Worm (Caenorhabditis elegans) whole organism, L2 larva: ENCODE results near the gene C34F11.8.

Experiments used
- R02D3.7 ChIP-seq: fragments of 150-350 bp; optimal IDR thresholded peaks from 2 replicates; lab custom pipeline; 2014; ENCODE audit warnings: missing biosample characterization, missing genetic modification characterization
- Y55F3AM.14 ChIP-seq: fragments of 200-800 bp; sonication (Bioruptor generic); optimal IDR thresholded peaks from 2 replicates; lab custom pipeline; 2018; ENCODE audit warnings: mild to moderate bottlenecking, missing genetic modification characterization, missing compliant biosample characterization
- alr-1 ChIP-seq: fragments of 150-350 bp; optimal IDR thresholded peaks from 2 replicates; lab custom pipeline; 2014; ENCODE audit warnings: missing biosample characterization, missing genetic modification characterization
- aly-2 ChIP-seq: fragments of 150-350 bp; optimal IDR thresholded peaks from 2 replicates; lab custom pipeline; 2014; ENCODE audit warnings: missing biosample characterization, missing genetic modification characterization
- ama-1 ChIP-seq: fragments of 150-350 bp; optimal IDR thresholded peaks from 2 replicates; lab custom pipeline; 2018; ENCODE audit warnings: inconsistent platforms
- ceh-82 ChIP-seq: fragments of 150-350 bp; optimal IDR thresholded peaks from 2 replicates; lab custom pipeline; 2014; ENCODE audit warnings: missing biosample characterization, missing genetic modification characterization
- crh-2 ChIP-seq: sonication (generic microtip); optimal IDR thresholded peaks from 2 replicates; lab custom pipeline; 2017; ENCODE audit warnings: missing biosample characterization, missing genetic modification characterization
- dmd-4 ChIP-seq: sonication (generic microtip); optimal IDR thresholded peaks from 2 replicates; lab custom pipeline; 2017; ENCODE audit warnings: missing biosample characterization, missing genetic modification characterization
- egl-27 ChIP-seq: sonication (generic microtip); optimal IDR thresholded peaks from 3 replicates; lab custom pipeline; 2017; ENCODE audit warnings: missing biosample characterization, missing genetic modification reagents, missing genetic modification characterization
- elt-3 ChIP-seq: sonication (generic microtip); optimal IDR thresholded peaks from 2 replicates; lab custom pipeline; 2017; ENCODE audit warnings: missing biosample characterization, missing genetic modification characterization
- fos-1 ChIP-seq: fragments of 150-350 bp; optimal IDR thresholded peaks from 2 replicates; lab custom pipeline; 2014; ENCODE audit warnings: missing biosample characterization, missing genetic modification characterization
- gmeb-1 ChIP-seq: fragments of 150-350 bp; optimal IDR thresholded peaks from 2 replicates; lab custom pipeline; 2014; ENCODE audit warnings: missing biosample characterization, missing genetic modification characterization
- lin-11 ChIP-seq: fragments of 150-350 bp; sonication (generic microtip); optimal IDR thresholded peaks from 2 replicates; lab custom pipeline; 2014; ENCODE audit warnings: missing biosample characterization, missing genetic modification characterization, inconsistent platforms, mixed read lengths
- lin-13 ChIP-seq: fragments of 150-350 bp; optimal IDR thresholded peaks from 2 replicates; lab custom pipeline; 2014; ENCODE audit warnings: missing biosample characterization, missing genetic modification reagents, missing genetic modification characterization
- mdl-1 ChIP-seq, 2 experiments: fragments of 150-350 bp in 1 of 2; sonication (generic microtip) in 1 of 2; optimal IDR thresholded peaks; 2 replicates each; lab custom pipeline; 2017; ENCODE audit warnings: missing biosample characterization in 2 of 2, missing genetic modification characterization in 2 of 2
- nhr-10 ChIP-seq: sonication (generic microtip); optimal IDR thresholded peaks from 2 replicates; lab custom pipeline; 2017; ENCODE audit warnings: missing biosample characterization, missing genetic modification characterization
- nhr-11 ChIP-seq: fragments of 150-350 bp; optimal IDR thresholded peaks from 2 replicates; lab custom pipeline; 2014; ENCODE audit warnings: missing biosample characterization, missing genetic modification characterization
- nhr-12 ChIP-seq: fragments of 150-350 bp; optimal IDR thresholded peaks from 2 replicates; lab custom pipeline; 2014; ENCODE audit warnings: missing biosample characterization, missing genetic modification characterization
- nhr-129 ChIP-seq: fragments of 150-350 bp; optimal IDR thresholded peaks from 2 replicates; lab custom pipeline; 2014; ENCODE audit warnings: missing biosample characterization, missing genetic modification characterization
- nhr-21 ChIP-seq: fragments of 150-350 bp; optimal IDR thresholded peaks from 2 replicates; lab custom pipeline; 2014; ENCODE audit warnings: missing biosample characterization, missing genetic modification characterization
- nhr-237 ChIP-seq: fragments of 150-350 bp; optimal IDR thresholded peaks from 2 replicates; lab custom pipeline; 2014; ENCODE audit warnings: missing biosample characterization, missing genetic modification characterization
- nhr-25 ChIP-seq: fragments of 150-350 bp; sonication (generic microtip); optimal IDR thresholded peaks from 3 replicates; lab custom pipeline; 2014; ENCODE audit warnings: missing biosample characterization, missing genetic modification characterization
- nhr-6 ChIP-seq: fragments of 150-350 bp; optimal IDR thresholded peaks from 2 replicates; lab custom pipeline; 2014; ENCODE audit warnings: missing biosample characterization, missing genetic modification characterization
- nhr-77 ChIP-seq: fragments of 150-350 bp; optimal IDR thresholded peaks from 2 replicates; lab custom pipeline; 2014; ENCODE audit warnings: missing biosample characterization, missing genetic modification characterization
- peb-1 ChIP-seq: fragments of 150-350 bp; optimal IDR thresholded peaks from 2 replicates; lab custom pipeline; 2014; ENCODE audit warnings: missing biosample characterization, missing genetic modification characterization
- sem-4 ChIP-seq: fragments of 150-350 bp; optimal IDR thresholded peaks from 2 replicates; lab custom pipeline; 2014; ENCODE audit warnings: missing biosample characterization, missing genetic modification reagents, missing genetic modification characterization
- sma-3 ChIP-seq: sonication (generic microtip); optimal IDR thresholded peaks from 2 replicates; lab custom pipeline; 2016; ENCODE audit warnings: missing genetic modification reagents, missing genetic modification characterization, missing compliant biosample characterization
- sma-9 ChIP-seq, 2 experiments: fragments of 150-350 bp in 1 of 2; sonication (generic microtip) in 1 of 2; optimal IDR thresholded peaks; 2 replicates each; lab custom pipeline; 2014 to 2016; ENCODE audit warnings: missing genetic modification characterization in 2 of 2, mild to moderate bottlenecking in 1 of 2, missing biosample characterization in 1 of 2, missing compliant biosample characterization in 1 of 2, missing genetic modification reagents in 1 of 2, moderate library complexity in 1 of 2
- unc-55 ChIP-seq: fragments of 150-350 bp; sonication (generic microtip); optimal IDR thresholded peaks from 3 replicates; lab custom pipeline; 2014; ENCODE audit warnings: missing biosample characterization, missing genetic modification reagents, missing genetic modification characterization
- unc-62 ChIP-seq: fragments of 150-350 bp; optimal IDR thresholded peaks from 2 replicates; lab custom pipeline; 2014; ENCODE audit warnings: missing biosample characterization, missing genetic modification reagents, missing genetic modification characterization
- ztf-1 ChIP-seq: fragments of 200-800 bp; sonication (Bioruptor generic); conservative IDR thresholded peaks from 2 replicates; pipeline ENCODE4 v1.3.6; 2022; ENCODE audit warnings: missing genetic modification characterization, missing compliant biosample characterization
- ztf-11 ChIP-seq: sonication (generic microtip); optimal IDR thresholded peaks from 2 replicates; lab custom pipeline; 2017; ENCODE audit warnings: missing biosample characterization, missing genetic modification characterization
- ztf-4 ChIP-seq: fragments of 150-350 bp; optimal IDR thresholded peaks from 2 replicates; lab custom pipeline; 2014; ENCODE audit warnings: missing biosample characterization, missing genetic modification characterization

The C34F11.8 gene

ce11 chrII:5210830-5211229, at the start of gene C34F11.8:
Gene C34F11.8 (minus strand): TSS chrII:5210964.
- TF ChIP-seq nhr-25 (tag; lab: Kevin White, UChicago) (peak; percentile 43), nhr-129 (tag; lab: Kevin White, UChicago) (no peak), nhr-12 (tag; lab: Kevin White, UChicago) (no peak), Y55F3AM.14 (GFP tag; lab: Kevin White, UChicago) (no peak), egl-27 (tag; lab: Kevin White, UChicago) (no peak), nhr-11 (no peak), sma-3 (GFP tag; lab: Kevin White, UChicago) (peak; percentile 1), nhr-6 (no peak), unc-62 (no peak), nhr-21 (no peak), nhr-77 (tag; lab: Kevin White, UChicago) (no peak)

ce11 chrII:5255435-5255834, 44.7 kb upstream of the C34F11.8 start, which contains the start of gene frpr-4:
Gene frpr-4 (minus strand): TSS chrII:5255535.
- TF ChIP-seq mdl-1 (tag; optimal IDR thresholded peaks at IDR 0.05; lab: Kevin White, UChicago) (no peak), alr-1 (tag; lab: Kevin White, UChicago) (no peak)
- TF ChIP-seq, all 48 proteins: peak for 0

ce11 chrII:5246791-5247361, 36.1 kb upstream of the C34F11.8 start, which contains the start of gene ptr-6:
Gene ptr-6 (minus strand): TSS chrII:5246837.
- TF ChIP-seq mdl-1 (tag; optimal IDR thresholded peaks at IDR 0.05; lab: Kevin White, UChicago) = no peak
- TF ChIP-seq aly-2 (tag; lab: Kevin White, UChicago) = no peak
- TF ChIP-seq sma-9 (GFP tag; optimal IDR thresholded peaks at IDR 0.05; lab: Kevin White, UChicago) = peak; percentile 66
- no peak for TF ChIP-seq sma-9 (tag; optimal IDR thresholded peaks at IDR 0.05; lab: Kevin White, UChicago)
- TF ChIP-seq crh-2 (tag; lab: Kevin White, UChicago) = peak; percentile 0
- TF ChIP-seq nhr-21 = peak; percentile 44
- TF ChIP-seq sma-3 (GFP tag; lab: Kevin White, UChicago) = peak; percentile 31
- TF ChIP-seq nhr-25 (tag; lab: Kevin White, UChicago) = peak; percentile 61
- TF ChIP-seq, all 48 proteins: peak for 5

ce11 chrII:5241560-5241959, 30.8 kb upstream of the C34F11.8 start, which contains the start of gene T16D1.1:
Gene T16D1.1 (minus strand): TSS chrII:5241660.
- TF ChIP-seq ztf-4 (no peak), lin-13 (no peak), nhr-10 (tag; lab: Kevin White, UChicago) (no peak), nhr-237 (tag; lab: Kevin White, UChicago) (no peak)

- TF ChIP-seq unc-55 (GFP tag; lab: Kevin White, UChicago) (no peak), crh-2 (tag; lab: Kevin White, UChicago) (no peak), peb-1 (tag; lab: Kevin White, UChicago) (no peak), aly-2 (tag; lab: Kevin White, UChicago) (no peak), nhr-129 (tag; lab: Kevin White, UChicago) (no peak), nhr-10 (tag; lab: Kevin White, UChicago) (no peak), nhr-25 (tag; lab: Kevin White, UChicago) (no peak), ama-1 (lab: Kevin White, UChicago) (no peak), egl-27 (tag; lab: Kevin White, UChicago) (no peak), lin-11 (tag; lab: Kevin White, UChicago) (no peak), ztf-11 (tag; lab: Kevin White, UChicago) (no peak)
These were observed 27.6 kb upstream of the C34F11.8 start, which contains the start of gene pho-4 for ce11 chrII:5238366-5238765. Gene pho-4 (minus strand): TSS chrII:5238466.

- TF ChIP-seq nhr-129 (tag; lab: Kevin White, UChicago) = peak; percentile 47
- TF ChIP-seq alr-1 (tag; lab: Kevin White, UChicago) = no peak
- TF ChIP-seq gmeb-1 = peak; percentile 24
- TF ChIP-seq sma-9 (GFP tag; optimal IDR thresholded peaks at IDR 0.05; lab: Kevin White, UChicago) = peak; percentile 22
- no peak for TF ChIP-seq sma-9 (tag; optimal IDR thresholded peaks at IDR 0.05; lab: Kevin White, UChicago)
These were observed 26.9 kb upstream of the C34F11.8 start for ce11 chrII:5237699-5238098.

ce11 chrII:5235758-5236157, 25.0 kb upstream of the C34F11.8 start, which contains the start of gene pho-1:
Gene pho-1 (minus strand): TSS chrII:5235846.
- TF ChIP-seq ceh-82 (tag; lab: Kevin White, UChicago) (no peak), fos-1 (tag; lab: Kevin White, UChicago) (peak; percentile 82), elt-3 (tag; lab: Kevin White, UChicago) (no peak), dmd-4 (no peak), ztf-1 (GFP tag; lab: Robert Waterston, UW) (no peak), sem-4 (tag; lab: Kevin White, UChicago) (no peak), R02D3.7 (no peak)
